Fruit fly (Drosophila melanogaster) S2 (cell line): ENCODE measurements around the gene CG45081.
A peak's percentile ranks its signal among the peaks of the same experiment; 100 is the strongest.

Experiments used
- CG8478 ChIP-seq: fragments of >200 bp; optimal IDR thresholded peaks from 2 replicates; lab custom pipeline; 2018
- CTCF ChIP-seq, 2 experiments: fragments of >200 bp; optimal IDR thresholded peaks; 2 replicates each; lab custom pipeline; 2018

The CG45081 gene

DNA sequence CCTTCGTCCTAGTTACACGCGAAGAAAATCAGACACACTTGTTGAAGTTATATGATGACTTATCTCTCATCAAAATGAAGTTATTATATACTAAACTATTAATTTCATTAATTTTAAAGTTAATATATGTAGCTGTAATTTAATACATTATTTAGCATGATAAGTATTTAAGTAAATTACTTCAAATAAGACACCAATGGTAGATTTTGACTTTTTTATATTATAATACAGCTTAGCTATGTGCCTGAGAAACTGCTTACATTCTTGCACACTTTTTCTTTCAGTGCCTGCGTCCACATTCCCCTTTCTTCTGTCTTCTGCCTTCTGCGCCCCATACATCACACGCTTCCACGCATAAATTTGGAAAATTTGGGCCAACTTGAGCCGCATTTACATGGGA is 14.2 kb upstream of the CG45081 start:
- TF ChIP-seq CTCF (optimal IDR thresholded peaks at IDR 0.05; lab: Kevin White, UChicago) = no peak
- no peak for TF ChIP-seq CG8478

DNA sequence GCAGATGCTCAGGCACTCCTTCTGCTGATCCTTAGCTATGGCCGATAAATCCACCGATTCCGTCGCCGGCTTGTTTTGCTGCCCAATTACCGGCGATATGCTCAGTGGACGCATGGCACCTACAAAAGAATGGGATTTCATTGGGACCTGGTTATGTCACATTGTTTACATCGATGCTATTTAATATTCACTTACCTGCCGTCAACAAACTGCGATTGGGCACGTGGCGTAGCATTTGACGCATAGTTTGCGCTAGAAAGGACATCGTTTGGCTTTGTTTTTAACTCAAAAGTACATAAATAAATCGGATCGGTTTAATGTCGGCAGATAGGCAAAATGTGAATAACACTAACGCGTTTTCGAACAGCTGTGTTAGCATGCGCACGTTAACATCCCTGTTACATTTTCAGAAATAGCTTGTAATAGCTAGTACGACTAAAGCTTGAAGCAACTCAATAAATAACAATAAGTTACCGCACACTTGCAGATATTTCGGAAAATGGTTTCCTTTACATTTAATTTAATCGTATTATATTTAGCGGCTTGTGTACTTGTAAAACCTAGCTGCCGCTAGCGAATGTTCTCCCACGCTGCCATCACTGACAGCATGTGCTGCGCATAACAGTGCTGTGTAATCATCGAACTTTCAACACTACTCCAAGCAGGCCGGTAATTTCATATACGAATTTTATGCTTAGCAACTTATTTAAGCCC is 11.0 kb upstream of the CG45081 start, which contains the start of the genes mRpL21 and rept:
TSS of gene mRpL21 (minus strand) at position 347 of the 714 bp plus-strand sequence.
TSS of gene rept (plus strand) at position 626 of the 714 bp plus-strand sequence.
- TF ChIP-seq CTCF (optimal IDR thresholded peaks at IDR 0.05; lab: Kevin White, UChicago) (peak in 1 of 2 experiments; percentile 25), CG8478 (no peak)

DNA sequence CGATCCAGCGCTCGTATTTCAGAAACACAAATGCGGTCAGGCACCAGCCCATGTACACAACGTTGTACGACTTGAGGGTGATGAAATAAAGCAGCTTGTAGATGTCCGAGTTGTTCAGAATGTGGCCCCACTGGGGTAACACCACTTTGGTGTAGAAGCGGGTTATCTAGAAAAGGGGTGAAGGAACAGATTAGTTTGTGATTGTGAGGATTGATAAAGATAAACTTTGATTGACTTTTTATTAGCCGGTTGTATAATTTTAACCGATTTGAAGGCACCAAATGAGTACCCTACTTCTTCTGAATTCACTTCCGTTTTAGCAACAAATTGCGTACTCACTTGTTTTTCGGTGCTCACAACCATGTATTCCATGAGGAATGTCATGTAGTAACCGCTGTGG is 7.7 kb upstream of the CG45081 start:
- TF ChIP-seq CTCF (optimal IDR thresholded peaks at IDR 0.05; lab: Kevin White, UChicago) (no peak), CG8478 (no peak)

DNA sequence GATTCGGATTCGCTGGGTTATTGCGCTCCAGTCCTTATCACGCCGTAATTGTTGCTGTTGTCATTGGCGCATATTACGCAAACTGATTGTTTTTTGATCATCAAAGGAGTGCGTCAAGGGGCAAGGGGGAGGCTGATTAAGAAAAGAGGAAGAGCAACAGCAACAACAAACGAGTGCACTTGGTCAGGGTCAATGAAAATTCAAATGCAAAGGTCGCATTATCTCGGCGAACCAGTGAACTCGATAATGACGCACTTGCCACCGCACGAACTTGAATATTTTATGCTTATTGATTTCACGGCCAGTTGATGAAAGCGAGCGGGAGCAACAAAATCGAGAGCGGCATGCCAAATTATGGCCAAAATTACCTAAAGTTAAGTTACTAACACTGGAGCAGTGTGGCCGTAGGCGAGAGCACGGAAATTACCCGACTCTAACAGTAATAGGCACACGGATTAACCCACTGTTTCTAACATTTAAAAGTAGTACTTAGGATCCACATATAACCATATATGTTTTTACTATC is 5.5 kb upstream of the CG45081 start, which contains the start of gene nes:
TSS of gene nes (minus strand) at position 402 of the 526 bp plus-strand sequence.
- TF ChIP-seq CTCF (optimal IDR thresholded peaks at IDR 0.05; lab: Kevin White, UChicago) (no peak), CG8478 (no peak)

DNA sequence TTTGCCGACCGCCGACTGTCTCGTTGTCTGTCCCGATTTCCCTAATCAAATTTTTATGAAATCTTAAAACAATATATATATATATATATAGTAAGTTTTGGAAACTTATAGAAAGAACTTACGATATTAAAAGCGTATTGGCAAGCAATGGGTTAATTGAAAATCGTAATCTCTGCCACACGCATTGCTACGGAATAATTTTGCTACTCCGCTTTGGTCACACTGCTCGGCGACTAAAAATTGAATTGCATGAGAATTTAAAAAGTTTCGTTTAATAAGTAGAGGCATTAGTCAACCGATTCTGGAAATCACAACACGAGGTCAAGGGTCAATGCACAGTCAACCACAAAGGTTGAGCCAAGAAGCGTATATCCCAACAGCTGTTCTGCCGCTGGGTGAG is 4.6 kb upstream of the CG45081 start, which contains the start of gene Bet1:
TSS of gene Bet1 (plus strand) at position 182 of the 400 bp plus-strand sequence.
- TF ChIP-seq CTCF (optimal IDR thresholded peaks at IDR 0.05; lab: Kevin White, UChicago) (no peak), CG8478 (no peak)

DNA sequence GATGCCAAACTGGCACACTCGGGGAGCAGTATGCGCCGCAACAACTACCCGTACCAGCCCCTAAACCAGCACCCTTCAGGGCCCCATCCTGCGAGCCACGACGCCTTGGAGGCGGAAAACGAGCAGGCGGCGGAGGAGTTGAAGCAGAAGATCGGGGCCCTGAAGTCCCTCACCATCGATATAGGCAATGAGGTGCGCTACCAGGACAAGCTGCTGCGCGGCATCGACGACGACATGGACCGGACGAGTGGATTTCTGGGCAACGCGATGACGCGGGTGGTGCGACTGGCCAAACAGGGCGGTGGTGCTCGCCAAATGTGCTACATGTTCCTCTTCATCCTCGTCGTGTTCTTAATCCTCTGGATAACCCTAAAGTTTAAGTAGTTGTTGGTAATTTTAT is 4.1 kb upstream of the CG45081 start:
- TF ChIP-seq CG8478 = no peak
- no peak for TF ChIP-seq CTCF (optimal IDR thresholded peaks at IDR 0.05; lab: Kevin White, UChicago)

DNA sequence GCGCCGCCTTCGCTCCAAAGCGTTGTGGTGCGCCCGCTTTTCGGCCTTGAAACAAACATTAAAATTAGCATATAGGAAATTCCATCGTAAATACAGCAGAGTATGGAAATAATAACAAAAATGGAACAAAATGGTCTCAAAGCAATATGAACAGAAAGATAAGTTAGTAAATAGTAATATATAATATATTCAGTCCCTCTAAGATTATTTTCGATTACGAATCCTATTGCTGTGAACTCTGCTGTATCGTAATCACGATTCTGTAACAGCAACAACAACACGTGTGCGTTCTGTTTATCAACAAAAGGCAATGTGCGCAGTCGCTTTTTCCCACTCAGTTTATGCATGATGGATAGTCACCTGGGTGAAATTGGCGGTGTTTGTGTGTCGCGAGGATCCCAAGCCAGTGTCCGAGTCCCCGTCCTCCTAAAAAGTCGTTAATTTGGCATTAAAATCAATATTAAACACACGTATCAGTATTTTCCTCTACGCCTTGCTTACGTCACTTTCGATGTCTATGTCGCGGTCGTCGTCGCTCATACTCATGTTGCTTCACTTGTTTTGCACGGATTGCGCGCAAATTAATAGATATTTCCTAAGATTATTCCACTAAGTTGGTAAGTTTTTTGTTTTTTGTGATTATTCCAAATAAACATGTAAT is 2.3 kb upstream of the CG45081 start, which contains the start of the genes CG42374 and Mettl5:
TSS of gene CG42374 (plus strand) at position 287 of the 661 bp plus-strand sequence.
TSS of gene Mettl5 (plus strand) at position 287 of the 661 bp plus-strand sequence.
- TF ChIP-seq CTCF (optimal IDR thresholded peaks at IDR 0.05; lab: Kevin White, UChicago) (no peak), CG8478 (no peak)

DNA sequence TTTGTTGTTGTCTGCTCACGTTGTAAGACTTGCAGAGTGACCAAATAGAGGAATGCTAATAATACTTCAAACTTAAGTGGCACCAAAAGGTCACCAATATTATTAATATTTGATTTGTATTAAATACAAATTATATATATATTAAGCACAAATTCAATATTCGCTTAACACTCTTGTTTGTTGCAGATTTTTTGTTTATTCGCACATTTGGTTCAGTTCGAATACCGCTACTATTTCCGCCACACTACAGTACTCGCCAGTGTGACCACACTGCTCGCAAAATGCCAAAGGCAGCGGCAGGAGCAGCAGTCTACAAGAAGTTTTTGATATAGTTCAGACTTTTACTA is 1.7 kb upstream of the CG45081 start, which contains the start of gene Max:
TSS of gene Max (minus strand) at position 44 of the 347 bp plus-strand sequence.
- TF ChIP-seq CTCF (optimal IDR thresholded peaks at IDR 0.05; lab: Kevin White, UChicago) (peak in 1 of 2 experiments; percentile 1), CG8478 (no peak)

DNA sequence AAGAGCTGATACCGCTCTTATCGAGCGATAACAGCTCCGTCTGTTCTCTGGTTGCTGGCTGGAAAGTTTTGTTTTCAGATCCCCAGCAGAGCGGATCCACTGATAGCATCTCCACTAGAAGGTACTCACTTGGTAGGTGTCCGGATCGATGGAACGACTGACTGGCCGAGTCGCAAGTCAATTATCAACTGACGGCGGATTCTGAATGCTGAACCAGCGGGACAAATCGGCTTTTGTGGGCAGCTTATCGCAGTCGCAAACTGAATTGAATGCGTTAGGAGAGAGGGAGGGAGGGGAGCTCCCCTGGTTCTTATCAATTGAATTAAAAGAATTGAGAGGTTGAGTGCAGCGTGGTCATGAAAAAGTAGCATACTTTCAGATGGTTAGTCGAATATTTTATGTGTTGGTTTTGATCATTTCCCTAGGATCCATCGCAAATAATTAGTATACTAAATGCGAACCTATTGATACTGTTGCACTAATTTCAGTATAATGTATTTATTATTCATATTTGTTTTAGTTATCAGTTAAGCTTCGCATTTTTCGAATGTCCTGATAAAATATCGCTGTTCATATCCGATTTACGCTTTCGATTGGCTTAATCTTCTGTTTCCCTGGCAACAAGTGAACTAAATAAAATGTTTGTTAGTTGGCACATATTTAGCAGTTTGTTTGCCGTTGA is 3.0 kb downstream of the CG45081 start, which contains the start of the genes Aldh7A1 and CG14085:
TSS of gene Aldh7A1 (minus strand) at position 194 of the 682 bp plus-strand sequence.
TSS of gene CG14085 (plus strand) at position 632 of the 682 bp plus-strand sequence.
- TF ChIP-seq CTCF (optimal IDR thresholded peaks at IDR 0.05; lab: Kevin White, UChicago) (no peak), CG8478 (no peak)

DNA sequence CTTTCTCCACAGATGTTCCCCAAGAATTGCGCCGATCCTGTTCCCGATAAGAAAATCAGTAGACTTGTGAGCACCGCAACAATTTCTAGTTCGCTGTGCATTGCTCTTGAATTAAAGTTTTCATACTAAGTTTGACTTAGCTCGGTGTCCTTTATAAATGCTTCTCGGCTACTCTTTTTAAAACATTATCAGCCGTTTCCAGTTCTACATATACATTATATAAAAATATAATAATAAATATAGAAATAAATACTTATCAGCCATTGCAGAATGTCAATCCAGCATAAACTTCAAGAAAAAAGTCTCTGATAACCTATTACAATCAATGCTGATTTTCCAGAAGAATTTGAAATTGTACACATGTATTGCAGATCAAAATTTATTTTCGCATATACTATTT is 4.7 kb downstream of the CG45081 start, which contains the start of gene CG14088:
TSS of gene CG14088 (minus strand) at position 101 of the 400 bp plus-strand sequence.
- no peak for TF ChIP-seq CTCF (optimal IDR thresholded peaks at IDR 0.05; lab: Kevin White, UChicago)
- no peak for TF ChIP-seq CG8478

DNA sequence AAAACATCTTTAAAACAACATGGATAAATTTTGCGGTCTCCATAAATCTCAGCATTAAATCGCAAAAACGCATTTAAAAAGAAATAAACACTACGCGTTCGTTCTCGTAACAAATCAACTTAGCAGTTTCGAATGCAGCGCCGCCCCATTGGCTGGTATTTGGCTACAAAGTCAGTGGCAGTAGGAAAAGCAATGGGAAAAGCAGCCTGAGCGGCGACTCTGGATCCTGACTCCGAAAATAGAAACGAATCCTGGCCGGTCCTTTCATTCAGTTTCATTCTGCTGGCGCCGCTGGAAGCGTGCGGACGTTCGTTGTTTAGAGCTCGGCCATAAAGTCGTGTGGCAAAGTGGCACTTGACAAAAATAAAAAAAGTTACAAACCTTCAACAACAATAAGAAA is 9.6 kb downstream of the CG45081 start, which contains the start of gene CG14086:
TSS of gene CG14086 (plus strand) at position 301 of the 400 bp plus-strand sequence.
- TF ChIP-seq CG8478 = no peak
- TF ChIP-seq CTCF (optimal IDR thresholded peaks at IDR 0.05; lab: Kevin White, UChicago) = no peak

DNA sequence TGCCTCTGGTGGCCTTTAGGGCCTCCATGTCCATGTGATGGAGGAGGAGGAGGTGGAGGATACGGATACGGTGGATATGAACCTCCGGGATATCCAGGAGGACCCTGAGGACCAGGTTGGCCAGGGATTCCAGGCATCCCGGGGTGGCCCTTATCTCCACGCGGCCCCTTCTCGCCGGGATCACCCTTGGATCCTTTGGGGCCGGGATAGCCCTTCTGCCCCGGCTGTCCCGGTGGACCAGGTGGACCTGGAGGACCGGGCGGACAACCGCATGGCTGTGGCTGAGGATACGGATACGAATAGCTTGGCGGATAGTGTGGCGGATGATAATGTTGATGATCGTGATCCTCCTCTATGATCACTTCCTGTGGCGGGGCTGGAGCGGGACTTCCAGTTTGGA is 14.4 kb downstream of the CG45081 start:
- no peak for TF ChIP-seq CTCF (optimal IDR thresholded peaks at IDR 0.05; lab: Kevin White, UChicago)

DNA sequence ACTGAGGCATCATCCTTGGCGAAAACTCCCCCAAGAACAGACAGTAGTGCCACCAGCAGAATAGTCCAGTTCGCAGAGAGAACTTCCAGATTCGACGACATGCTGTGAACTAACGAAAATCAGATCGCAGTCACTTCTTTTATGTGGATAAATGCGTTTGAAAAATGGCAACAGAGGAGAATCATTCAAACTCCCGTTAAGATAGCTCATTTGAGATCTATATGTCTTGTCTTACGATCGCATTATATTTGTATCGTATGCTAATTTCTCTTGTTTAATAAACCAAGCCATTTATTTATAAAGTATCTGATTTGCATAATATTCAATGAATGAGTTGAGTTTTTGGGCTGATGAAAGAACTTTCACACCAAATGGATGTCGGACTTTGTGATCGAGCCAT is 14.8 kb downstream of the CG45081 start, which contains the start of gene CG14089:
TSS of gene CG14089 (minus strand) at position 101 of the 400 bp plus-strand sequence.
- TF ChIP-seq CTCF (optimal IDR thresholded peaks at IDR 0.05; lab: Kevin White, UChicago) (no peak), CG8478 (no peak)

DNA sequence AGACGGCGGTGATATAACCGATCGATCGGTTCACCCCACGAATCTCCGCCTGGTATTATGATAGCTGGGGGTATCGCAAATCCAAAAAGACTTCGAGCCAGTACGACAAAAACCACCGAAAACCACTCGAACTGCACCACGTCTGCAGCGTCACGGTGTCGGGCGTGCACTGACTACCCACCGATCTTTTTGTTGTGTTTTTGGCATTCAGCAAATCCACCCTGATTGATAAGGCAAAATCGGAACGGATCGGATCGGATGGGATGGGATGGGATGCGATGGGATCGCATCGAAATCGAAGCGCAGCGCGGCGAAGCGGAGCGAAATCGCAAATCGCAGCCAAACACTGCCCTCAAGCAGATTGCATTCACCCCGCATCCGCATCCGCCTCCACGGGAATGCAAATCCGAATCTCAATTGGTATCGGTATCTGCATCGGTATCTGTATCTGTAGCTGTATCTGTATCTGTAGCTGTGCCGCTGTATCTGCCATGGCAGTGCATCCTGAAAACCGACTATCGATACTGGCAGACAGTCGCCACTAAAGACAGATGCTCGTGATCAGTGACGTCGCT is 22.6 kb downstream of the CG45081 start:
- no peak for TF ChIP-seq CG8478
- no peak for TF ChIP-seq CTCF (optimal IDR thresholded peaks at IDR 0.05; lab: Kevin White, UChicago)
